Fruit fly (Drosophila melanogaster) whole organism, prepupa: ENCODE data around the gene Usp2.

Source experiments
- CG10631 ChIP-seq: fragments of 200-800 bp; sonication (Bioruptor generic); optimal IDR thresholded peaks from 2 replicates; lab custom pipeline; 2016; ENCODE audit warnings: missing biosample characterization, missing genetic modification characterization
- CG11294 ChIP-seq: fragments of 200-800 bp; sonication (Bioruptor generic); IDR thresholded peaks from 2 replicates; pipeline ENCODE4 v1.3.6; 2022; ENCODE audit warnings: missing biosample characterization, missing genetic modification characterization
- CG11902 ChIP-seq: fragments of 200-800 bp; sonication (Bioruptor generic); optimal IDR thresholded peaks from 3 replicates; lab custom pipeline; 2016; ENCODE audit warnings: missing biosample characterization, missing genetic modification characterization
- CG3919 ChIP-seq: fragments of 200-800 bp; sonication (Bioruptor generic); optimal IDR thresholded peaks from 3 replicates; lab custom pipeline; 2016; ENCODE audit warnings: missing biosample characterization, missing genetic modification characterization
- Eip78C ChIP-seq: fragments of 200-800 bp; sonication (Bioruptor generic); peaks from one replicate; lab custom pipeline; 2016; ENCODE audit warnings: missing biosample characterization, missing genetic modification characterization
- Ets21C ChIP-seq: fragments of 200-800 bp; sonication (Bioruptor generic); optimal IDR thresholded peaks from 3 replicates; lab custom pipeline; 2016; ENCODE audit warnings: missing biosample characterization, missing genetic modification characterization
- ss ChIP-seq, 2 experiments: fragments of 200-800 bp; sonication (Bioruptor generic); optimal IDR thresholded peaks; 2 replicates in 1 of 2; 3 replicates in 1 of 2; lab custom pipeline; 2017 to 2018; ENCODE audit warnings: mild to moderate bottlenecking in 2 of 2, missing biosample characterization in 2 of 2, missing genetic modification characterization in 2 of 2, moderate library complexity in 1 of 2

DNA sequence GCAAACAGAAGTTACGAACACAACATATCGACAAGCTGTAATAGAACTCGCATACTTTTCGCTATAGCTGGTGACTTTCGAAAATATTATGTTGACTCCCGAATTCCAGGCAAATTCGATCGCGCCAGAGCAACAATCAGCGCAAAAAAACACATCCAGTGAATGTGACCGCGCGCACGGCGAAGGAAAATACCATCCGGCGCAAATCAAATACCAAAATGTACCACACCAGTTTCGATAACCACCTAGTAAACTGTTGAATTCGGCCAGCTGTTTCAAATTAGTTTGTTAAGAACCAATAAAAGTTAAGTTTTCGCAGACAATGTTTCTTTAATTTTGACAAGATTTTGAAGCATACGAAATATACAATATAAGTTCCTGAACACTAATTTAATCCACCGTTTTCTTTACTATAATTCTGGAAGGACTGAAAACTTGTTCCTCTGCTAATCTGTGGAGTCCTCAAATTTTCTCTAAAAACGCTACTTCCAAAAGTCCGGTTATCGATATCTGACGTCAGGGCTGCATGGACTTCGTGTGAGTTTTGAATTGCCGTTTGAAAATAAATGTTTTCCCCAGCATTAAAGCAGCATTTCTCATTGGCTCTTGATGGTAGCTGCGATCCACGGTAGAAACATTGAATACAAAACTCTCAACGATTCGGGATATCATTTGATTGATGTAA lies 26.4 kb downstream of the Usp2 start, which contains the start of the genes Cp110 and CG12576:
- TF ChIP-seq Eip78C (GFP tag; lab: Kevin White, UChicago) (peak; percentile 25), CG10631 (GFP tag; lab: Kevin White, UChicago) (peak; percentile 19), ss (GFP tag; optimal IDR thresholded peaks at IDR 0.05; lab: Kevin White, UChicago) (no peak), CG11902 (GFP tag; lab: Kevin White, UChicago) (no peak), CG11294 (GFP tag; lab: Robert Waterston, UW) (no peak), Ets21C (GFP tag; lab: Kevin White, UChicago) (no peak), CG3919 (GFP tag; lab: Kevin White, UChicago) (no peak)
